Worm (Caenorhabditis elegans) whole organism, L1 larva: Measurements from ENCODE around the gene T23E7.2.
A peak's percentile ranks its signal among the peaks of the same experiment; 100 is the strongest.

Experiments
- C04F5.9 ChIP-seq: sonication (generic microtip); optimal IDR thresholded peaks from 2 replicates; lab custom pipeline; 2016; ENCODE audit warnings: missing genetic modification characterization, missing compliant biosample characterization
- C16A3.4 ChIP-seq: fragments of 150-350 bp; optimal IDR thresholded peaks from 2 replicates; lab custom pipeline; 2014; ENCODE audit warnings: missing biosample characterization, missing genetic modification characterization
- F16B12.6 ChIP-seq: fragments of 150-350 bp; optimal IDR thresholded peaks from 2 replicates; lab custom pipeline; 2014; ENCODE audit warnings: missing biosample characterization, missing genetic modification characterization
- Y116A8C.19 ChIP-seq: sonication (generic microtip); optimal IDR thresholded peaks from 2 replicates; lab custom pipeline; 2016; ENCODE audit warnings: missing compliant biosample characterization, missing genetic modification characterization, borderline replicate concordance
- aha-1 ChIP-seq: fragments of 150-350 bp; optimal IDR thresholded peaks from 2 replicates; lab custom pipeline; 2014; ENCODE audit warnings: missing biosample characterization, missing genetic modification characterization
- alr-1 ChIP-seq: fragments of 200-800 bp; sonication (Bioruptor generic); optimal IDR thresholded peaks from 2 replicates; lab custom pipeline; 2018; ENCODE audit warnings: borderline replicate concordance, mild to moderate bottlenecking, missing genetic modification characterization, missing compliant biosample characterization
- aly-2 ChIP-seq: fragments of 150-350 bp; optimal IDR thresholded peaks from 2 replicates; lab custom pipeline; 2014; ENCODE audit warnings: missing biosample characterization, missing genetic modification characterization
- blmp-1 ChIP-seq: fragments of 150-350 bp; optimal IDR thresholded peaks from 2 replicates; lab custom pipeline; 2014; ENCODE audit warnings: missing biosample characterization, missing genetic modification characterization
- ceh-8 ChIP-seq: fragments of 200-800 bp; sonication (Bioruptor generic); optimal IDR thresholded peaks from 2 replicates; lab custom pipeline; 2018; ENCODE audit warnings: mild to moderate bottlenecking, missing genetic modification characterization, moderate library complexity, missing compliant biosample characterization
- ceh-82 ChIP-seq, 3 experiments: fragments of 150-350 bp in 1 of 3; sonication (generic microtip) in 2 of 3; optimal IDR thresholded peaks; 2 replicates each; lab custom pipeline; 2014 to 2017; ENCODE audit warnings: missing biosample characterization in 3 of 3, missing genetic modification characterization in 3 of 3
- efl-1 ChIP-seq, 4 experiments: fragments of 150-350 bp; optimal IDR thresholded peaks in 3 of 4; peaks in 1 of 4; 1 replicate in 1 of 4; 2 replicates in 3 of 4; lab custom pipeline; 2014; ENCODE audit warnings: missing biosample characterization in 2 of 4, missing genetic modification characterization in 2 of 4, missing genetic modification reagents in 2 of 4
- efl-3 ChIP-seq: fragments of 200-800 bp; sonication (Bioruptor generic); optimal IDR thresholded peaks from 2 replicates; lab custom pipeline; 2018; ENCODE audit warnings: mild to moderate bottlenecking, missing genetic modification characterization, missing compliant biosample characterization
- elt-2 ChIP-seq: sonication (generic microtip); optimal IDR thresholded peaks from 2 replicates; lab custom pipeline; 2016; ENCODE audit warnings: missing genetic modification characterization, mild to moderate bottlenecking, inconsistent platforms, missing compliant biosample characterization, missing genetic modification reagents
- elt-3 ChIP-seq, 6 experiments: fragments of 150-350 bp in 1 of 6; sonication (generic microtip); optimal IDR thresholded peaks; 2 replicates each; lab custom pipeline; 2017 to 2018; ENCODE audit warnings: missing biosample characterization in 6 of 6, missing genetic modification characterization in 6 of 6, inconsistent platforms in 1 of 6
- ets-5 ChIP-seq: fragments of 200-800 bp; sonication (Bioruptor generic); IDR thresholded peaks from 2 replicates; pipeline ENCODE4 v1.3.6; 2022; ENCODE audit warnings: missing genetic modification characterization, missing compliant biosample characterization
- fkh-10 ChIP-seq: sonication (generic microtip); optimal IDR thresholded peaks from 2 replicates; lab custom pipeline; 2017; ENCODE audit warnings: missing biosample characterization, missing genetic modification reagents, missing genetic modification characterization
- fkh-4 ChIP-seq: sonication (generic microtip); optimal IDR thresholded peaks from 2 replicates; lab custom pipeline; 2016; ENCODE audit warnings: missing compliant biosample characterization, missing genetic modification characterization, borderline replicate concordance
- fkh-8 ChIP-seq: sonication (generic microtip); optimal IDR thresholded peaks from 2 replicates; lab custom pipeline; 2016; ENCODE audit warnings: mild to moderate bottlenecking, missing genetic modification characterization, missing compliant biosample characterization
- fos-1 ChIP-seq: fragments of 150-350 bp; optimal IDR thresholded peaks from 2 replicates; lab custom pipeline; 2014; ENCODE audit warnings: missing biosample characterization, missing genetic modification characterization
- hpl-2 ChIP-seq: fragments of 150-350 bp; optimal IDR thresholded peaks from 2 replicates; lab custom pipeline; 2014; ENCODE audit warnings: missing biosample characterization, missing genetic modification reagents, missing genetic modification characterization
- irx-1 ChIP-seq: sonication (generic microtip); optimal IDR thresholded peaks from 2 replicates; lab custom pipeline; 2016; ENCODE audit warnings: missing genetic modification characterization, missing compliant biosample characterization
- isw-1 ChIP-seq: fragments of 200-800 bp; sonication (Bioruptor generic); IDR thresholded peaks from 2 replicates; pipeline ENCODE4 v1.3.6; 2022; ENCODE audit warnings: missing genetic modification characterization, missing compliant biosample characterization
- lin-14 ChIP-seq: fragments of 200-800 bp; sonication (Bioruptor generic); optimal IDR thresholded peaks from 2 replicates; lab custom pipeline; 2018; ENCODE audit warnings: mild to moderate bottlenecking, missing genetic modification characterization, moderate library complexity, missing compliant biosample characterization
- lin-15B ChIP-seq: fragments of 150-350 bp; sonication (generic microtip); optimal IDR thresholded peaks from 3 replicates; lab custom pipeline; 2014; ENCODE audit warnings: missing biosample characterization, missing genetic modification characterization
- lsy-2 ChIP-seq, 2 experiments: fragments of 150-350 bp; optimal IDR thresholded peaks; 2 replicates each; lab custom pipeline; 2014; ENCODE audit warnings: missing biosample characterization in 2 of 2, missing genetic modification characterization in 2 of 2
- mab-9 ChIP-seq: fragments of 200-800 bp; sonication (Bioruptor generic); IDR thresholded peaks from 2 replicates; pipeline ENCODE4 v1.3.6; 2022; ENCODE audit warnings: missing genetic modification reagents, missing genetic modification characterization, missing compliant biosample characterization
- mdl-1 ChIP-seq, 2 experiments: fragments of 150-350 bp; optimal IDR thresholded peaks; 2 replicates each; lab custom pipeline; 2014 to 2017; ENCODE audit warnings: missing biosample characterization in 2 of 2, missing genetic modification characterization in 2 of 2, inconsistent platforms in 1 of 2
- nhr-11 ChIP-seq: fragments of 150-350 bp; optimal IDR thresholded peaks from 2 replicates; lab custom pipeline; 2014; ENCODE audit warnings: missing biosample characterization, missing genetic modification characterization
- nhr-28 ChIP-seq: fragments of 150-350 bp; optimal IDR thresholded peaks from 2 replicates; lab custom pipeline; 2014; ENCODE audit warnings: missing biosample characterization, missing genetic modification characterization
- nhr-47 ChIP-seq: sonication (generic microtip); optimal IDR thresholded peaks from 2 replicates; lab custom pipeline; 2016; ENCODE audit warnings: mild to moderate bottlenecking, missing genetic modification characterization, moderate library complexity, missing compliant biosample characterization
- nhr-71 ChIP-seq: sonication (generic microtip); optimal IDR thresholded peaks from 2 replicates; lab custom pipeline; 2016; ENCODE audit warnings: mild to moderate bottlenecking, missing genetic modification characterization, moderate library complexity, missing compliant biosample characterization
- nhr-85 ChIP-seq: sonication (generic microtip); peaks from one replicate; lab custom pipeline; 2016; ENCODE audit warnings: missing genetic modification characterization, inconsistent platforms, missing compliant biosample characterization
- nhr-90 ChIP-seq: sonication (generic microtip); optimal IDR thresholded peaks from 2 replicates; lab custom pipeline; 2016; ENCODE audit warnings: mild to moderate bottlenecking, missing genetic modification characterization, missing compliant biosample characterization; ENCODE audit not compliant: poor library complexity
- pag-3 ChIP-seq: sonication (generic microtip); optimal IDR thresholded peaks from 2 replicates; lab custom pipeline; 2017; ENCODE audit warnings: missing genetic modification characterization, mild to moderate bottlenecking, missing compliant biosample characterization, antibody characterized with exemption, borderline replicate concordance; ENCODE audit not compliant: insufficient read depth
- rnt-1 ChIP-seq: sonication (generic microtip); optimal IDR thresholded peaks from 2 replicates; lab custom pipeline; 2016; ENCODE audit warnings: mild to moderate bottlenecking, missing genetic modification characterization, moderate library complexity, missing compliant biosample characterization
- skn-1 ChIP-seq: fragments of 150-350 bp; optimal IDR thresholded peaks from 2 replicates; lab custom pipeline; 2014; ENCODE audit warnings: missing biosample characterization, missing genetic modification characterization
- snpc-4 ChIP-seq: fragments of 150-350 bp; optimal IDR thresholded peaks from 2 replicates; lab custom pipeline; 2014; ENCODE audit warnings: missing biosample characterization, missing genetic modification characterization
- snu-23 ChIP-seq: sonication (generic microtip); optimal IDR thresholded peaks from 2 replicates; lab custom pipeline; 2016; ENCODE audit warnings: missing genetic modification characterization, missing compliant biosample characterization
- sox-4 ChIP-seq: sonication (generic microtip); optimal IDR thresholded peaks from 2 replicates; lab custom pipeline; 2016; ENCODE audit warnings: missing genetic modification characterization, missing compliant biosample characterization
- sup-37 ChIP-seq: fragments of 200-800 bp; sonication (Bioruptor generic); optimal IDR thresholded peaks from 2 replicates; lab custom pipeline; 2018; ENCODE audit warnings: mild to moderate bottlenecking, missing genetic modification characterization, missing compliant biosample characterization
- swsn-7 ChIP-seq: sonication (generic microtip); optimal IDR thresholded peaks from 2 replicates; lab custom pipeline; 2016; ENCODE audit warnings: missing genetic modification characterization, missing compliant biosample characterization
- tbx-2 ChIP-seq: sonication (generic microtip); optimal IDR thresholded peaks from 2 replicates; lab custom pipeline; 2016; ENCODE audit warnings: missing genetic modification characterization, missing compliant biosample characterization
- unc-130 ChIP-seq: fragments of 150-350 bp; optimal IDR thresholded peaks from 2 replicates; lab custom pipeline; 2017; ENCODE audit warnings: missing biosample characterization, missing genetic modification characterization, inconsistent platforms
- unc-62 ChIP-seq: fragments of 150-350 bp; optimal IDR thresholded peaks from 2 replicates; lab custom pipeline; 2014; ENCODE audit warnings: missing biosample characterization, missing genetic modification reagents, missing genetic modification characterization
- xbp-1 ChIP-seq: sonication (generic microtip); optimal IDR thresholded peaks from 2 replicates; lab custom pipeline; 2016; ENCODE audit warnings: missing genetic modification characterization, missing compliant biosample characterization
- zip-4 ChIP-seq: fragments of 200-800 bp; sonication (Bioruptor generic); optimal IDR thresholded peaks from 2 replicates; lab custom pipeline; 2018; ENCODE audit warnings: mild to moderate bottlenecking, missing genetic modification characterization, moderate library complexity, missing compliant biosample characterization
- ztf-11 ChIP-seq, 2 experiments: sonication (generic microtip); optimal IDR thresholded peaks; 2 replicates each; lab custom pipeline; 2016 to 2017; ENCODE audit warnings: missing genetic modification characterization in 2 of 2, missing biosample characterization in 1 of 2, missing compliant biosample characterization in 1 of 2

Gene T23E7.2

DNA sequence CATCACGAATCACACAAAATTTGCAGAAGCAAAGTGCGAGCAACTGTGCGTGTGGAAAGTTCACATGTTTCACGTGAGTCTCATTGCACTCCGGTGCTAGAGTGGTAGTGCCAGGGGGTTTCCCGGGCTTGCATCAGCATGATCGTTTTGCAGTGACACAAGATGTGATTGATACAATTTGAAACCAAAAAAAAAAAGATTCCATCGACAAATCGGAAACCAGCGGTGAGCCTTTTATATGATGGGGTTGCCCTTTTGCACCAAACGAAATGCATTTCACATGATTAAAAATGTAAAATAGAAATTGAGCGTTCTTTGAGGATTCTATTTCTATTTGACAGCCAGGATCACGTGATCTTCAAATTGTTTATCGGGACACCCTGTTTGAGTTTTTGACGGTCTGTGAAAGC lies 34.5 kb upstream of the T23E7.2 start (continued):
- TF ChIP-seq mab-9 (no peak), lin-15B (tag; lab: Kevin White, UChicago) (no peak), unc-130 (no peak), ztf-11 (tag; optimal IDR thresholded peaks at IDR 0.05; lab: Kevin White, UChicago) (no peak), rnt-1 (tag; lab: Kevin White, UChicago) (peak; percentile 62), snpc-4 (tag; lab: Kevin White, UChicago) (no peak), ceh-8 (GFP tag; lab: Kevin White, UChicago) (no peak), aly-2 (tag; lab: Kevin White, UChicago) (no peak), F16B12.6 (tag; lab: Kevin White, UChicago) (no peak), nhr-90 (peak; percentile 51), pag-3 (tag; lab: Kevin White, UChicago) (no peak), skn-1 (no peak), nhr-47 (tag; lab: Kevin White, UChicago) (peak; percentile 44), lsy-2 (tag; optimal IDR thresholded peaks at IDR 0.05; lab: Kevin White, UChicago) (peak in 1 of 2 experiments; percentile 37), ceh-82 (tag; optimal IDR thresholded peaks at IDR 0.05; lab: Kevin White, UChicago) (no peak), sox-4 (tag; lab: Kevin White, UChicago) (no peak), ets-5 (no peak), nhr-85 (tag; lab: Kevin White, UChicago) (peak; percentile 79), fkh-10 (GFP tag; lab: Kevin White, UChicago) (no peak), swsn-7 (tag; lab: Kevin White, UChicago) (no peak), fkh-4 (no peak), C16A3.4 (tag; lab: Kevin White, UChicago) (no peak), efl-3 (GFP tag; lab: Kevin White, UChicago) (no peak), tbx-2 (tag; lab: Kevin White, UChicago) (peak; percentile 48)

DNA sequence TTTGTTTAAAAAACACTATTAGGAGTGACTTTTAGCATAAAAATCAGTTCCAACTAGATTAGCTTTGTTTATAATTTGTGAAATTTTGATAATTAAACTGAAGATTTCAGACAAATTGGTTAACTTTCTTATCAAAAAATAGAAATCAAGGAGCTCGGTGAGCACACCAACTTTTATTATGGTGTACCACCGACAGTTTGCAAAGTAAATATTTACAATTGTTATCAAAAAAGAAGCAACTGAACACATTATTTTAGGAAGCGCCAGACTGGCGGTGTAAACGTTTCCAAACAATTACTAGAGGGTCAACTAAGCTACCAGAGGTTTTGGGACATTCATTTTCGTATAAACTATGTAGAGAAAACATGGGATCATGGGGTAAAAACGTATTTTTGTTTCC lies 33.3 kb upstream of the T23E7.2 start:
- TF ChIP-seq xbp-1 (tag; lab: Kevin White, UChicago) (no peak), snu-23 (no peak), mdl-1 (tag; optimal IDR thresholded peaks at IDR 0.05; lab: Kevin White, UChicago) (no peak), ceh-82 (tag; optimal IDR thresholded peaks at IDR 0.05; lab: Kevin White, UChicago) (no peak), blmp-1 (tag; lab: Kevin White, UChicago) (no peak), nhr-11 (tag; lab: Kevin White, UChicago) (no peak), irx-1 (tag; lab: Kevin White, UChicago) (no peak), sup-37 (no peak), elt-2 (tag; lab: Kevin White, UChicago) (no peak), alr-1 (tag; lab: Kevin White, UChicago) (no peak), fkh-8 (tag; lab: Kevin White, UChicago) (no peak), pag-3 (tag; lab: Kevin White, UChicago) (no peak), isw-1 (GFP tag; lab: Robert Waterston, UW) (no peak), nhr-28 (tag; lab: Kevin White, UChicago) (no peak), zip-4 (GFP tag; lab: Kevin White, UChicago) (no peak), unc-62 (GFP tag; lab: Kevin White, UChicago) (no peak), Y116A8C.19 (tag; lab: Kevin White, UChicago) (no peak)

DNA sequence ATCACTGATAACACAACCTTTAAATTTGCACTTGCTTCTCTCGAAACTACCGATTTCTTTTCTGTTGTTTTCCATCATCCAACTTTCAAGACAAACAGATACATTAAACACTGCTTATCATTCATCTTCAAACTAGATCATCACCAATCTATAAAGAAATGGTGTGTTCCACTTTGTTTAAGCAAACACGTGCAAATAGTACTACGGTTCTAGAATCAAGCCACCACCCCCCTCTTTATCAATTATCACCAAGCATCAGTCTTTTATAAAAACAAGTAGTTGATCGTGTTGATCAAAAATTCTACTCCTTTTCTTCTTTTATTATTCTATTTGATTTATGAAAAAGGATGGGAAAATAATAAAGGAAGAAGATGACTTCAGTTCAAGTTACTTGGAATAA lies 32.4 kb upstream of the T23E7.2 start:
- TF ChIP-seq blmp-1 (tag; lab: Kevin White, UChicago) (peak; percentile 23), irx-1 (tag; lab: Kevin White, UChicago) (no peak), elt-2 (tag; lab: Kevin White, UChicago) (peak; percentile 35), hpl-2 (GFP tag; lab: Kevin White, UChicago) (no peak), fos-1 (tag; lab: Kevin White, UChicago) (no peak), aha-1 (no peak), lin-14 (GFP tag; lab: Kevin White, UChicago) (peak; percentile 13), fkh-8 (tag; lab: Kevin White, UChicago) (no peak), nhr-71 (tag; lab: Kevin White, UChicago) (peak; percentile 33), nhr-85 (tag; lab: Kevin White, UChicago) (peak; percentile 60), efl-1 (optimal IDR thresholded peaks at IDR 0.05; lab: Kevin White, UChicago) (no peak), efl-1 (GFP tag; optimal IDR thresholded peaks at IDR 0.05 in 1 of 2; lab: Kevin White, UChicago) (no peak), elt-3 (tag; optimal IDR thresholded peaks at IDR 0.05; lab: Kevin White, UChicago) (peak in 1 of 6 experiments; percentile 60), C04F5.9 (tag; lab: Kevin White, UChicago) (no peak)
- TF ChIP-seq, all 84 proteins: peak for 6
